Worm (Caenorhabditis elegans): ENCODE results near the gene C05C9.1.

Gene C05C9.1

DNA sequence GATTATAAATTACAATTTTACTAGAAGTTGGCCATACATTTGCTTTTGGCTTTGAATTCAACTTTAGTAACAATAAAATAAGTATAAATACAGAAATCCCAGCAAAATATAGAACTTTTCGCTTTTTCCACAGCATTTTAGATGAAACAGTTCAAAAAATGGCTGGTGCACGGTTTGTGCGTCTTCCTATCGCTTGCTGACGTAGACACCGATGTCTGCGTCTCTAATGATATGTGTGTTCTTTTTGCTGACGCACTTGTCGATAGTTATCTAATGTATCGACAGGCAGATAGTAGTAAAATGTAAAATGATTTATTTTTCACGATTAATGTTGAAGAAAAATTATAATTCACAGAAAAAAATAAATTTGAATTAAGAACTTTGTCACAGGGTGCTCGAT is 46.3 kb downstream of the C05C9.1 start, which contains the start of gene hst-2 (continued):
- TF ChIP-seq F49E8.2 (tag; optimal IDR thresholded peaks at IDR 0.05; ENCODE audit: borderline replicate concordance) (no peak), nhr-77 (tag; optimal IDR thresholded peaks at IDR 0.05) (peak; percentile 81), T26A8.4 (GFP tag; IDR thresholded peaks at IDR 0.05) (peak; percentile 93), snpc-1.2 (GFP tag; IDR thresholded peaks at IDR 0.05) (no peak), ceh-32 (tag; optimal IDR thresholded peaks at IDR 0.05; ENCODE audit: poor library complexity) (peak; percentile 43), mep-1 (tag; optimal IDR thresholded peaks at IDR 0.05) (peak; percentile 90), ztf-7 (tag; optimal IDR thresholded peaks at IDR 0.05) (peak; percentile 79), cey-2 (tag; optimal IDR thresholded peaks at IDR 0.05; ENCODE audit: borderline replicate concordance, insufficient read depth) (no peak), mes-2 (tag; optimal IDR thresholded peaks at IDR 0.05; ENCODE audit: poor library complexity, severe bottlenecking) (peak; percentile 90), mdt-29 (GFP tag; IDR thresholded peaks at IDR 0.05) (peak; percentile 68; the same call in 1 of the 2 replicates), F37D6.2 (tag; optimal IDR thresholded peaks at IDR 0.05) (peak; percentile 68), ceh-82 (tag; optimal IDR thresholded peaks at IDR 0.05) (no peak), mdl-1 (tag; optimal IDR thresholded peaks at IDR 0.05) (peak in 1 of 2 experiments; percentile 38), tra-1 (GFP tag; IDR thresholded peaks at IDR 0.05) (peak; percentile 80; the same call in 1 of the 2 replicates), Y105C5A.15 (GFP tag; IDR thresholded peaks at IDR 0.05) (no peak), F26F4.8 (GFP tag; conservative IDR thresholded peaks at IDR 0.05) (no peak), nhr-25 (tag; optimal IDR thresholded peaks at IDR 0.05; ENCODE audit: borderline replicate concordance, insufficient read depth) (peak; percentile 31), mxl-3 (GFP tag; optimal IDR thresholded peaks at IDR 0.05) (peak; percentile 45), egl-43 (GFP tag; IDR thresholded peaks at IDR 0.05) (peak; percentile 66; the same call in 1 of the 2 replicates), set-16 (GFP tag; IDR thresholded peaks at IDR 0.05) (no peak), nhr-10 (tag; optimal IDR thresholded peaks at IDR 0.05) (no peak), ceh-62 (tag; optimal IDR thresholded peaks at IDR 0.05) (no peak), ztf-11 (tag; optimal IDR thresholded peaks at IDR 0.05) (no peak), nhr-48 (tag; optimal IDR thresholded peaks at IDR 0.05) (peak; percentile 78), dmd-9 (GFP tag; IDR thresholded peaks at IDR 0.05) (no peak), gei-8 (GFP tag; optimal IDR thresholded peaks at IDR 0.05) (no peak), ceh-28 (tag; optimal IDR thresholded peaks at IDR 0.05) (no peak), rbr-2 (tag; optimal IDR thresholded peaks at IDR 0.05) (peak; percentile 89), dve-1 (tag; optimal IDR thresholded peaks at IDR 0.05; ENCODE audit: insufficient read depth) (peak; percentile 96), zfp-3 (GFP tag; conservative IDR thresholded peaks at IDR 0.05) (peak; percentile 66; the same call in 1 of the 2 replicates), lsy-2 (tag; optimal IDR thresholded peaks at IDR 0.05) (peak in 1 of 2 experiments; percentile 92), zip-2 (tag; optimal IDR thresholded peaks at IDR 0.05) (peak; percentile 8), Y75B8A.6 (GFP tag; IDR thresholded peaks at IDR 0.05) (no peak), spr-3 (GFP tag; optimal IDR thresholded peaks at IDR 0.05) (peak; percentile 56), hmg-1.1 (GFP tag; IDR thresholded peaks at IDR 0.05) (peak; percentile 89), R02D3.7 (tag; optimal IDR thresholded peaks at IDR 0.05) (no peak), ama-1 (optimal IDR thresholded peaks at IDR 0.05) (no peak), pha-4 (GFP tag; IDR thresholded peaks at IDR 0.05) (no peak), pha-4 (tag; optimal IDR thresholded peaks at IDR 0.05) (no peak), spr-1 (tag; optimal IDR thresholded peaks at IDR 0.05) (peak; percentile 79), lin-1 (GFP tag; IDR thresholded peaks at IDR 0.05) (no peak), tag-97 (GFP tag; IDR thresholded peaks at IDR 0.05) (no peak), F10B5.3 (tag; optimal IDR thresholded peaks at IDR 0.05) (peak; percentile 86), mxl-2 (GFP tag; conservative IDR thresholded peaks at IDR 0.05) (no peak), duxl-1 (tag; optimal IDR thresholded peaks at IDR 0.05; ENCODE audit: poor library complexity) (peak; percentile 91), lim-7 (GFP tag; IDR thresholded peaks at IDR 0.05) (no peak), php-3 (GFP tag; IDR thresholded peaks at IDR 0.05) (peak; percentile 81), nhr-28 (tag; optimal IDR thresholded peaks at IDR 0.05) (peak; percentile 71), hif-1 (tag; optimal IDR thresholded peaks at IDR 0.05) (peak in 1 of 2 experiments; percentile 52), unc-39 (tag; optimal IDR thresholded peaks at IDR 0.05) (no peak)
